Worm (Caenorhabditis elegans) whole organism, mixed stage, embryonic: ENCODE data around the gene pus-1.

ENCODE experiments used
- M03D4.4 ChIP-seq: sonication (generic microtip); optimal IDR thresholded peaks from 2 replicates; lab custom pipeline; 2017; ENCODE audit warnings: mild to moderate bottlenecking, missing genetic modification characterization, missing compliant biosample characterization
- blmp-1 ChIP-seq: fragments of 150-350 bp; optimal IDR thresholded peaks from 2 replicates; lab custom pipeline; 2014; ENCODE audit warnings: missing biosample characterization, missing genetic modification characterization
- ceh-39 ChIP-seq: fragments of 150-350 bp; optimal IDR thresholded peaks from 2 replicates; lab custom pipeline; 2014; ENCODE audit warnings: missing biosample characterization, missing genetic modification characterization
- ceh-43 ChIP-seq: fragments of 200-800 bp; sonication (Bioruptor generic); optimal IDR thresholded peaks from 2 replicates; lab custom pipeline; 2018; ENCODE audit warnings: mild to moderate bottlenecking, missing genetic modification characterization, moderate library complexity, missing compliant biosample characterization
- ceh-83 ChIP-seq: fragments of 200-800 bp; sonication (Bioruptor generic); optimal IDR thresholded peaks from 2 replicates; lab custom pipeline; 2018; ENCODE audit warnings: mild to moderate bottlenecking, missing genetic modification characterization, missing compliant biosample characterization
- ces-1 ChIP-seq: fragments of 150-350 bp; optimal IDR thresholded peaks from 2 replicates; lab custom pipeline; 2014; ENCODE audit warnings: missing biosample characterization, missing genetic modification reagents, missing genetic modification characterization
- cnd-1 ChIP-seq: fragments of 200-800 bp; sonication (Bioruptor generic); optimal IDR thresholded peaks from 2 replicates; lab custom pipeline; 2018; ENCODE audit warnings: mild to moderate bottlenecking, missing genetic modification characterization, missing compliant biosample characterization
- drap-1 ChIP-seq: fragments of 200-800 bp; sonication (Bioruptor generic); optimal IDR thresholded peaks from 3 replicates; lab custom pipeline; 2018; ENCODE audit warnings: mild to moderate bottlenecking, missing genetic modification characterization, missing compliant biosample characterization
- elt-1 ChIP-seq: sonication (generic microtip); optimal IDR thresholded peaks from 2 replicates; lab custom pipeline; 2017; ENCODE audit warnings: missing genetic modification characterization, mild to moderate bottlenecking, missing compliant biosample characterization, antibody characterized with exemption, moderate library complexity, borderline replicate concordance; ENCODE audit not compliant: insufficient read depth
- elt-3 ChIP-seq: fragments of 150-350 bp; optimal IDR thresholded peaks from 2 replicates; lab custom pipeline; 2014; ENCODE audit warnings: missing biosample characterization, missing genetic modification characterization
- flh-1 ChIP-seq: fragments of 200-800 bp; sonication (Bioruptor generic); optimal IDR thresholded peaks from 2 replicates; lab custom pipeline; 2018; ENCODE audit warnings: mild to moderate bottlenecking, missing genetic modification characterization, moderate library complexity, missing compliant biosample characterization
- ham-2 ChIP-seq: fragments of 200-800 bp; sonication (Bioruptor generic); optimal IDR thresholded peaks from 2 replicates; lab custom pipeline; 2018; ENCODE audit warnings: mild to moderate bottlenecking, missing genetic modification characterization, missing compliant biosample characterization
- hlh-1 ChIP-seq: fragments of 150-350 bp; optimal IDR thresholded peaks from 2 replicates; lab custom pipeline; 2014; ENCODE audit warnings: missing biosample characterization, missing genetic modification reagents, missing genetic modification characterization
- lin-32 ChIP-seq: fragments of 200-800 bp; sonication (Bioruptor generic); optimal IDR thresholded peaks from 2 replicates; lab custom pipeline; 2018; ENCODE audit warnings: mild to moderate bottlenecking, missing genetic modification characterization, missing compliant biosample characterization
- lsy-2 ChIP-seq: fragments of 150-350 bp; optimal IDR thresholded peaks from 2 replicates; lab custom pipeline; 2014; ENCODE audit warnings: missing biosample characterization, missing genetic modification characterization
- mab-5 ChIP-seq: fragments of 150-350 bp; optimal IDR thresholded peaks from 2 replicates; lab custom pipeline; 2014; ENCODE audit warnings: missing biosample characterization, missing genetic modification characterization
- mep-1 ChIP-seq: fragments of 150-350 bp; optimal IDR thresholded peaks from 2 replicates; lab custom pipeline; 2017; ENCODE audit warnings: missing biosample characterization, missing genetic modification reagents, missing genetic modification characterization, inconsistent platforms
- mls-2 ChIP-seq: sonication (generic microtip); optimal IDR thresholded peaks from 2 replicates; lab custom pipeline; 2016; ENCODE audit warnings: mild to moderate bottlenecking, missing genetic modification characterization, moderate library complexity, missing compliant biosample characterization
- nhr-12 ChIP-seq: fragments of 150-350 bp; optimal IDR thresholded peaks from 2 replicates; lab custom pipeline; 2014; ENCODE audit warnings: missing biosample characterization, missing genetic modification characterization
- nhr-2 ChIP-seq: fragments of 150-350 bp; optimal IDR thresholded peaks from 2 replicates; lab custom pipeline; 2014; ENCODE audit warnings: missing biosample characterization, missing genetic modification characterization
- nhr-237 ChIP-seq: fragments of 150-350 bp; optimal IDR thresholded peaks from 2 replicates; lab custom pipeline; 2014; ENCODE audit warnings: missing biosample characterization, missing genetic modification characterization
- nhr-76 ChIP-seq: sonication (generic microtip); optimal IDR thresholded peaks from 2 replicates; lab custom pipeline; 2017; ENCODE audit warnings: missing biosample characterization, missing genetic modification characterization
- sem-2 ChIP-seq: fragments of 200-800 bp; sonication (Bioruptor generic); optimal IDR thresholded peaks from 2 replicates; lab custom pipeline; 2018; ENCODE audit warnings: mild to moderate bottlenecking, missing genetic modification characterization, missing compliant biosample characterization
- sptf-1 ChIP-seq: sonication (generic microtip); optimal IDR thresholded peaks from 2 replicates; lab custom pipeline; 2017; ENCODE audit warnings: mild to moderate bottlenecking, missing genetic modification characterization, moderate library complexity, missing compliant biosample characterization
- tbx-8 ChIP-seq: fragments of 200-800 bp; sonication (Bioruptor generic); optimal IDR thresholded peaks from 2 replicates; lab custom pipeline; 2018; ENCODE audit warnings: mild to moderate bottlenecking, missing genetic modification characterization, moderate library complexity, missing compliant biosample characterization
- unc-39 ChIP-seq: fragments of 150-350 bp; optimal IDR thresholded peaks from 2 replicates; lab custom pipeline; 2014; ENCODE audit warnings: missing biosample characterization, missing genetic modification characterization
- zip-8 ChIP-seq: fragments of 150-350 bp; optimal IDR thresholded peaks from 2 replicates; lab custom pipeline; 2014; ENCODE audit warnings: missing biosample characterization, missing genetic modification characterization
- ztf-11 ChIP-seq: fragments of 150-350 bp; optimal IDR thresholded peaks from 2 replicates; lab custom pipeline; 2014; ENCODE audit warnings: missing biosample characterization, missing genetic modification characterization

Gene pus-1

ce11 chrV:16831921-16832320, 37.2 kb upstream of the pus-1 start, which contains the start of gene srh-215:
TSS of gene srh-215 (minus strand) at chrV:16832021.
- TF ChIP-seq cnd-1 (tag; lab: Kevin White, UChicago): no peak
- TF ChIP-seq ceh-83 (GFP tag; lab: Kevin White, UChicago): no peak
- TF ChIP-seq M03D4.4 (tag; lab: Kevin White, UChicago): no peak
- no peak for TF ChIP-seq sem-2 (GFP tag; lab: Kevin White, UChicago)
- TF ChIP-seq zip-8 (tag; lab: Kevin White, UChicago): no peak
- no peak for TF ChIP-seq ztf-11
- TF ChIP-seq ceh-39 (tag; lab: Kevin White, UChicago): no peak
- TF ChIP-seq elt-3 (tag; lab: Kevin White, UChicago): no peak
- TF ChIP-seq ceh-43 (GFP tag; lab: Kevin White, UChicago): no peak
- no peak for TF ChIP-seq flh-1 (GFP tag; lab: Kevin White, UChicago)
- no peak for TF ChIP-seq drap-1 (GFP tag; lab: Kevin White, UChicago)
- no peak for TF ChIP-seq lin-32 (GFP tag; lab: Kevin White, UChicago)
- TF ChIP-seq hlh-1 (tag; lab: Kevin White, UChicago): no peak
- no peak for TF ChIP-seq ces-1 (GFP tag; lab: Kevin White, UChicago)
- no peak for TF ChIP-seq mab-5 (tag; lab: Kevin White, UChicago)
- no peak for TF ChIP-seq nhr-76 (tag; lab: Kevin White, UChicago)
- TF ChIP-seq mep-1 (tag; lab: Kevin White, UChicago): no peak

DNA sequence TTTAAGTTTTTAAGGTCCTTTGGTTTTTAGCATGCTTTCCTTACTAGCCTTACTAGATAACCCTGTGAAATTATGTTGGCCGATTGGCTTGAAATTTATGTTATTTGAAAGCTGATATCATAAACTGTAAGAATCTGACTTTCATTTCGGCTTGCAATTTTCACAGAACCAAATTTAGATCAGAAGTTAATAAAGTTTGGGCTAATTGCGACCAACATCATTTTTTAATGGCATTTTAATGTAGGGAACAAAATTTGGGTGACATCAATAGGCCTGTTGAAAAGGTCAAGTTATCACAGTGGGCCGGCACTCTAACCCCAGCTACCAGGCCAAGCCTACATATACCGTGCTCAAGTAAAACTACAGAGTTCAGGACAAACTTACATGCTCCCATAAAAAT, 36.6 kb upstream of the pus-1 start:
- no peak for TF ChIP-seq ham-2

DNA sequence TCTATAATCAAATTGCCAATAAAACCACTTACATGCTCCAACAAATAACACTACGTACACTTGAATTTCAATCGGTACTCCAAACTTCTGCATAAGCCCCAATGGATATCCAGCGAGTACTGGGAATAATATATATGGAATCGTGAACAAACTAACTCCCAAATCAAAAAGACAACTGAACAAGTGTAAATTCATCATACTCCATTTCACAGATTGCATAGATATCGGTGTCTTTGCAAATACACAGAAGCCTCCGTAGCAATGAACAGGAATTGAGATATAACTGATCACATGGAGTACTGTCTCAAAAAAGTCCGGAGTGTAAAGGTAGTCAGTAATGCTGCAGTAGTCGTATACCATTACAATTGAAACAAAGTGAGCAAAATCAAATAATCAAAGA, 34.6 kb upstream of the pus-1 start, which contains the start of gene srh-214:
Gene srh-214, minus strand, starts transcription at position 360 of the 400 bp plus-strand sequence.
- TF ChIP-seq nhr-2 (tag; lab: Kevin White, UChicago) (no peak), nhr-12 (tag; lab: Kevin White, UChicago) (no peak)

ce11 chrV:16827485-16827884, 32.7 kb upstream of the pus-1 start, which contains the start of gene srh-216:
TSS of gene srh-216 (minus strand) at chrV:16827585.
- TF ChIP-seq nhr-237 (no peak), sem-2 (GFP tag; lab: Kevin White, UChicago) (no peak), mep-1 (tag; lab: Kevin White, UChicago) (no peak), mls-2 (tag; lab: Kevin White, UChicago) (no peak), blmp-1 (tag; lab: Kevin White, UChicago) (no peak), lsy-2 (no peak), ces-1 (GFP tag; lab: Kevin White, UChicago) (no peak), elt-1 (tag; lab: Kevin White, UChicago) (no peak)

ce11 chrV:16821270-16821737, 26.6 kb upstream of the pus-1 start, which contains the start of gene T20B3.14:
TSS of gene T20B3.14 (minus strand) at chrV:16821320.
- TF ChIP-seq sptf-1 (tag; lab: Kevin White, UChicago): no peak
- peak; percentile 83 for TF ChIP-seq zip-8 (tag; lab: Kevin White, UChicago)

ce11 chrV:16816707-16817106, 22.0 kb upstream of the pus-1 start:
- TF ChIP-seq tbx-8 (GFP tag; lab: Kevin White, UChicago) (no peak), mls-2 (tag; lab: Kevin White, UChicago) (no peak), elt-1 (tag; lab: Kevin White, UChicago) (no peak), lsy-2 (no peak), ztf-11 (no peak), M03D4.4 (tag; lab: Kevin White, UChicago) (no peak), sptf-1 (tag; lab: Kevin White, UChicago) (no peak), nhr-237 (no peak), hlh-1 (tag; lab: Kevin White, UChicago) (no peak), lin-32 (GFP tag; lab: Kevin White, UChicago) (no peak), unc-39 (tag; lab: Kevin White, UChicago) (no peak), ceh-83 (GFP tag; lab: Kevin White, UChicago) (no peak)
